Worm (Caenorhabditis elegans) whole organism, early embryonic: ENCODE measurements around the gene F56D5.9.

ENCODE experiments used
- F13C5.2 ChIP-seq: sonication (generic microtip); optimal IDR thresholded peaks from 2 replicates; lab custom pipeline; 2017; ENCODE audit warnings: mild to moderate bottlenecking, missing genetic modification characterization, inconsistent platforms, missing compliant biosample characterization
- ama-1 ChIP-seq: fragments of 150-350 bp; optimal IDR thresholded peaks from 2 replicates; lab custom pipeline; 2014
- ceh-36 ChIP-seq: sonication (generic microtip); optimal IDR thresholded peaks from 2 replicates; lab custom pipeline; 2016; ENCODE audit warnings: missing genetic modification characterization, inconsistent platforms, missing compliant biosample characterization
- hmbx-1 ChIP-seq: sonication (generic microtip); optimal IDR thresholded peaks from 2 replicates; lab custom pipeline; 2016; ENCODE audit warnings: mild to moderate bottlenecking, missing genetic modification characterization, missing compliant biosample characterization
- scrt-1 ChIP-seq: fragments of 200-800 bp; sonication (Bioruptor generic); IDR thresholded peaks from 2 replicates; pipeline ENCODE4 v1.3.6; 2022; ENCODE audit warnings: missing genetic modification characterization, missing compliant biosample characterization

DNA sequence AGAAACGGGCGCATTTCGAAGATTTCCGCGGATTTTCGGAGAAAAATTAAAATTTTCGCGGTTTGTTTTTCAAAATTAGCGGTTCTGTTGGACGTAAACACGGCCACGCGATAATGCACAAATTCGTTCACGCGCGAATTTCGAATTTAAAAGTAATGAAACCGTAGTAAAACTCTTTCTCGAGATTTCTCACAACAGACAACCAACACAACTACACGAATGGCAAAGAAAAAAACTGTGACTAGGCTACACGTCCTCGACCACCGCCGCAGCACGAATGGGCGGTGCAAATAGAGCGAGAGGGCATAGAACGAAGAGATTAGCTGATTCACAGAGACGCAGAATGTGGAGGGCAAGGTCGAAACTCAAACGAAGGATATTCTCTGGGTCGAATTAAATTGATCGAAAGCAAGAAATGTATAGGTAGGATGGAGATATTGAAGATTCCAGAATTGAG is 18.6 kb upstream of the F56D5.9 start, which contains the start of gene idh-1:
- no peak for TF ChIP-seq ceh-36 (tag; lab: Kevin White, UChicago)
- TF ChIP-seq ama-1 (lab: Kevin White, UChicago), result no peak
- no peak for TF ChIP-seq scrt-1 (GFP tag; lab: Robert Waterston, UW)
- TF ChIP-seq F13C5.2, result no peak
- no peak for TF ChIP-seq hmbx-1 (tag; lab: Kevin White, UChicago)
